Fruit fly (Drosophila melanogaster) whole organism, wandering third instar larva: ENCODE data around the gene Targ1.

Experiments
- Abd-B ChIP-seq: fragments of >200 bp; optimal IDR thresholded peaks from 2 replicates; lab custom pipeline; 2017; ENCODE audit warnings: missing biosample characterization, missing genetic modification characterization
- CG32264 ChIP-seq: fragments of 200-800 bp; sonication (Bioruptor generic); optimal IDR thresholded peaks from 2 replicates; lab custom pipeline; 2016; ENCODE audit warnings: missing biosample characterization, missing genetic modification characterization
- CG9705 ChIP-seq: fragments of 200-800 bp; sonication (Bioruptor generic); optimal IDR thresholded peaks from 2 replicates; lab custom pipeline; 2018; ENCODE audit warnings: missing biosample characterization, mild to moderate bottlenecking, missing genetic modification characterization
- CrebA ChIP-seq: fragments of 200-800 bp; sonication (Bioruptor generic); optimal IDR thresholded peaks from 2 replicates; lab custom pipeline; 2016; ENCODE audit warnings: missing biosample characterization, mild to moderate bottlenecking, missing genetic modification characterization, borderline replicate concordance
- Dfd ChIP-seq: fragments of >200 bp; optimal IDR thresholded peaks from 2 replicates; lab custom pipeline; 2017; ENCODE audit warnings: missing biosample characterization, missing genetic modification characterization
- Dif ChIP-seq: fragments of 200-275, 200-300 bp; sonication (Bioruptor generic); optimal IDR thresholded peaks from 2 replicates; lab custom pipeline; 2018; ENCODE audit warnings: missing biosample characterization, missing genetic modification characterization; ENCODE audit not compliant: partially characterized antibody
- GATAd ChIP-seq: sonication (Bioruptor generic); optimal IDR thresholded peaks from 2 replicates; lab custom pipeline; 2016; ENCODE audit warnings: missing biosample characterization, missing genetic modification characterization
- HLH106 ChIP-seq: fragments of 200-800 bp; optimal IDR thresholded peaks from 3 replicates; lab custom pipeline; 2019; ENCODE audit warnings: missing biosample characterization, mild to moderate bottlenecking, missing genetic modification characterization, moderate library complexity
- Hnf4 ChIP-seq: fragments of 200-800 bp; sonication (Bioruptor generic); optimal IDR thresholded peaks from 2 replicates; lab custom pipeline; 2016; ENCODE audit warnings: missing biosample characterization, mild to moderate bottlenecking, missing genetic modification characterization
- Hr78 ChIP-seq: fragments of >200 bp; optimal IDR thresholded peaks from 2 replicates; lab custom pipeline; 2017; ENCODE audit warnings: missing biosample characterization, missing genetic modification characterization
- Hr83 ChIP-seq: fragments of 200-300 bp; sonication (Bioruptor generic); optimal IDR thresholded peaks from 2 replicates; lab custom pipeline; 2016; ENCODE audit warnings: missing biosample characterization, mild to moderate bottlenecking, missing genetic modification characterization, moderate library complexity; ENCODE audit not compliant: poor library complexity, severe bottlenecking
- Jra ChIP-seq: sonication (Bioruptor generic); optimal IDR thresholded peaks from 2 replicates; lab custom pipeline; 2016; ENCODE audit warnings: missing biosample characterization, missing genetic modification characterization
- Mio ChIP-seq: sonication (Bioruptor generic); optimal IDR thresholded peaks from 2 replicates; lab custom pipeline; 2016; ENCODE audit warnings: missing biosample characterization, missing genetic modification characterization
- Myc ChIP-seq: fragments of >200 bp; optimal IDR thresholded peaks from 2 replicates; lab custom pipeline; 2017
- N ChIP-seq: fragments of >200 bp; optimal IDR thresholded peaks from 2 replicates; lab custom pipeline; 2018; ENCODE audit warnings: missing biosample characterization, missing external identifiers, missing genetic modification characterization
- OdsH ChIP-seq: fragments of 200-800 bp; sonication (Bioruptor generic); optimal IDR thresholded peaks from 2 replicates; lab custom pipeline; 2016; ENCODE audit warnings: missing biosample characterization, mild to moderate bottlenecking, missing genetic modification characterization
- Rel ChIP-seq, 2 experiments: fragments of 200-800 bp; sonication (Bioruptor generic) in 1 of 2; optimal IDR thresholded peaks; 2 replicates in 1 of 2; 3 replicates in 1 of 2; lab custom pipeline; 2016 to 2019; ENCODE audit warnings: mild to moderate bottlenecking in 2 of 2, missing biosample characterization in 2 of 2, missing genetic modification characterization in 2 of 2, moderate library complexity in 1 of 2
- Sp1 ChIP-seq: fragments of 200-800 bp; sonication (Bioruptor generic); optimal IDR thresholded peaks from 3 replicates; lab custom pipeline; 2019; ENCODE audit warnings: missing biosample characterization, mild to moderate bottlenecking, missing genetic modification characterization, moderate library complexity
- Vsx2 ChIP-seq: fragments of 200-300, 225-300 bp; sonication (Bioruptor generic); optimal IDR thresholded peaks from 2 replicates; lab custom pipeline; 2018; ENCODE audit warnings: missing biosample characterization, missing genetic modification characterization; ENCODE audit not compliant: partially characterized antibody
- br ChIP-seq: fragments of 200-800 bp; sonication (Bioruptor generic); optimal IDR thresholded peaks from 2 replicates; lab custom pipeline; 2016; ENCODE audit warnings: missing biosample characterization, missing genetic modification characterization
- brk ChIP-seq: fragments of 200-800 bp; sonication (Bioruptor generic); optimal IDR thresholded peaks from 2 replicates; lab custom pipeline; 2016; ENCODE audit warnings: missing biosample characterization, mild to moderate bottlenecking, missing genetic modification characterization
- dl ChIP-seq, 2 experiments: fragments of 175-275, 200-275 bp in 1 of 2; fragments of 200-275 bp in 1 of 2; sonication (Bioruptor generic); optimal IDR thresholded peaks; lab custom pipeline; 2018; ENCODE audit warnings: mild to moderate bottlenecking in 2 of 2, missing biosample characterization in 2 of 2, missing genetic modification characterization in 2 of 2, moderate library complexity in 2 of 2; ENCODE audit not compliant: partially characterized antibody in 2 of 2, insufficient read depth in 1 of 2
- dmrt93B ChIP-seq: fragments of 200-800 bp; sonication (Bioruptor generic); optimal IDR thresholded peaks from 2 replicates; lab custom pipeline; 2018; ENCODE audit warnings: missing biosample characterization, mild to moderate bottlenecking, missing genetic modification characterization
- dsf ChIP-seq: sonication (Bioruptor generic); optimal IDR thresholded peaks from 2 replicates; lab custom pipeline; 2016; ENCODE audit warnings: missing biosample characterization, missing genetic modification characterization, borderline replicate concordance
- ey ChIP-seq: fragments of 200-800 bp; sonication (Bioruptor generic); optimal IDR thresholded peaks from 2 replicates; lab custom pipeline; 2016; ENCODE audit warnings: missing biosample characterization, missing genetic modification characterization
- foxo ChIP-seq, 2 experiments: fragments of 200-800 bp; sonication (Bioruptor generic); optimal IDR thresholded peaks; 2 replicates in 1 of 2; 3 replicates in 1 of 2; lab custom pipeline; 2016 to 2017; ENCODE audit warnings: missing biosample characterization in 2 of 2, missing genetic modification characterization in 2 of 2
- fru ChIP-seq: fragments of 200-800 bp; sonication (Bioruptor generic); optimal IDR thresholded peaks from 3 replicates; lab custom pipeline; 2016; ENCODE audit warnings: missing biosample characterization, mild to moderate bottlenecking, missing genetic modification characterization
- h ChIP-seq: fragments of 200-800 bp; sonication (Bioruptor generic); optimal IDR thresholded peaks from 3 replicates; lab custom pipeline; 2016; ENCODE audit warnings: missing biosample characterization, mild to moderate bottlenecking, missing genetic modification characterization
- jim ChIP-seq: fragments of 175-275, 200-325 bp; sonication (Bioruptor generic); optimal IDR thresholded peaks from 2 replicates; lab custom pipeline; 2016; ENCODE audit warnings: missing biosample characterization, mild to moderate bottlenecking, missing genetic modification characterization
- lola ChIP-seq: fragments of >200 bp; optimal IDR thresholded peaks from 2 replicates; lab custom pipeline; 2017; ENCODE audit warnings: missing biosample characterization, missing genetic modification characterization
- pan ChIP-seq: fragments of >200 bp; optimal IDR thresholded peaks from 2 replicates; lab custom pipeline; 2017
- psq ChIP-seq: fragments of 200-800 bp; sonication (Bioruptor generic); optimal IDR thresholded peaks from 3 replicates; lab custom pipeline; 2017; ENCODE audit warnings: missing biosample characterization, mild to moderate bottlenecking, missing genetic modification characterization, moderate library complexity
- rgr ChIP-seq: fragments of 200-800 bp; sonication (Bioruptor generic); optimal IDR thresholded peaks from 3 replicates; lab custom pipeline; 2016; ENCODE audit warnings: missing biosample characterization, mild to moderate bottlenecking, missing genetic modification characterization
- sage ChIP-seq: fragments of 200-800 bp; sonication (Bioruptor generic); optimal IDR thresholded peaks from 2 replicates; lab custom pipeline; 2016; ENCODE audit warnings: missing biosample characterization, mild to moderate bottlenecking, missing genetic modification characterization
- sv ChIP-seq: fragments of 200-800 bp; sonication (Bioruptor generic); optimal IDR thresholded peaks from 3 replicates; lab custom pipeline; 2016; ENCODE audit warnings: missing biosample characterization, missing genetic modification characterization
- tai ChIP-seq: sonication (Bioruptor generic); optimal IDR thresholded peaks from 2 replicates; lab custom pipeline; 2016; ENCODE audit warnings: missing biosample characterization, missing genetic modification characterization
- usp ChIP-seq: fragments of >200 bp; optimal IDR thresholded peaks from 2 replicates; lab custom pipeline; 2017; ENCODE audit warnings: missing biosample characterization, missing genetic modification characterization
- woc ChIP-seq: sonication (Bioruptor generic); optimal IDR thresholded peaks from 2 replicates; lab custom pipeline; 2016; ENCODE audit warnings: missing biosample characterization, mild to moderate bottlenecking, missing genetic modification characterization

Targ1 gene

dm6 chr3L:21172527-21173253 is 30.0 kb downstream of the Targ1 start, which contains the start of the genes chb and AsnS (continued):
- TF ChIP-seq dl (GFP tag; optimal IDR thresholded peaks at IDR 0.05; lab: Kevin White, UChicago; ENCODE audit: insufficient read depth in 1 of 2, partially characterized antibody in 2 of 2) = peak in 1 of 2 experiments; percentile 8
- TF ChIP-seq br (GFP tag; lab: Kevin White, UChicago) = peak; percentile 77
- TF ChIP-seq CG32264 (GFP tag; lab: Kevin White, UChicago) = peak; percentile 64
- TF ChIP-seq Hr78 = no peak
- no peak for TF ChIP-seq Abd-B (GFP tag; lab: Kevin White, UChicago)
- TF ChIP-seq HLH106 (tag; lab: Kevin White, UChicago) = peak; percentile 87
- TF ChIP-seq Myc = no peak
- no peak for TF ChIP-seq lola
- no peak for TF ChIP-seq tai (GFP tag; lab: Kevin White, UChicago)
- TF ChIP-seq woc (GFP tag; lab: Kevin White, UChicago) = peak; percentile 87
- TF ChIP-seq Jra (GFP tag; lab: Kevin White, UChicago) = peak; percentile 42

dm6 chr3L:21171905-21172304 is 30.8 kb downstream of the Targ1 start, which contains the start of gene Ac78C:
Ac78C (minus strand) TSS chr3L:21171930.
- TF ChIP-seq sage (GFP tag; lab: Kevin White, UChicago) (peak; percentile 39), rgr (GFP tag; lab: Kevin White, UChicago) (peak; percentile 87), Hnf4 (GFP tag; lab: Kevin White, UChicago) (peak; percentile 88), jim (GFP tag; lab: Kevin White, UChicago) (no peak), Abd-B (GFP tag; lab: Kevin White, UChicago) (no peak), ey (peak; percentile 82), Rel (GFP tag; optimal IDR thresholded peaks at IDR 0.05; lab: Kevin White, UChicago) (no peak), Rel (tag; optimal IDR thresholded peaks at IDR 0.05; lab: Kevin White, UChicago) (no peak), dmrt93B (peak; percentile 67), Myc (no peak), Sp1 (peak; percentile 82), Jra (GFP tag; lab: Kevin White, UChicago) (peak; percentile 18), Dfd (GFP tag; lab: Kevin White, UChicago) (no peak), dl (GFP tag; optimal IDR thresholded peaks at IDR 0.05; lab: Kevin White, UChicago; ENCODE audit: insufficient read depth in 1 of 2, partially characterized antibody in 2 of 2) (no peak), sv (GFP tag; lab: Kevin White, UChicago) (peak; percentile 75), brk (GFP tag; lab: Kevin White, UChicago) (no peak), N (GFP tag; lab: Kevin White, UChicago) (no peak), woc (GFP tag; lab: Kevin White, UChicago) (no peak), foxo (GFP tag; optimal IDR thresholded peaks at IDR 0.05; lab: Kevin White, UChicago) (peak; percentile 56 to 89), pan (no peak), HLH106 (tag; lab: Kevin White, UChicago) (peak; percentile 89), CrebA (GFP tag; lab: Kevin White, UChicago) (peak; percentile 28), br (GFP tag; lab: Kevin White, UChicago) (peak; percentile 90), Dif (GFP tag; lab: Kevin White, UChicago) (no peak), CG32264 (GFP tag; lab: Kevin White, UChicago) (peak; percentile 62), h (peak; percentile 97), fru (peak; percentile 92), psq (GFP tag; lab: Kevin White, UChicago) (peak; percentile 46), dsf (GFP tag; lab: Kevin White, UChicago) (no peak), lola (no peak), Hr83 (GFP tag; lab: Kevin White, UChicago) (peak; percentile 43), tai (GFP tag; lab: Kevin White, UChicago) (no peak), Mio (peak; percentile 52), usp (GFP tag; lab: Kevin White, UChicago) (no peak), CG9705 (GFP tag; lab: Kevin White, UChicago) (peak; percentile 82), OdsH (peak; percentile 81), Hr78 (no peak), Vsx2 (GFP tag; lab: Kevin White, UChicago) (peak; percentile 9), GATAd (GFP tag; lab: Kevin White, UChicago) (peak; percentile 46)
